Fruit fly (Drosophila melanogaster) whole organism, embryonic: Measurements from ENCODE around the gene Pdxk.

Experiments
- Antp ChIP-seq: fragments of 200-800 bp; sonication (Bioruptor generic); optimal IDR thresholded peaks from 3 replicates; lab custom pipeline; 2016; ENCODE audit warnings: missing biosample characterization, missing genetic modification characterization
- Atf3 ChIP-seq: fragments of 200-800 bp; sonication (Bioruptor generic); optimal IDR thresholded peaks from 3 replicates; lab custom pipeline; 2016; ENCODE audit warnings: missing biosample characterization, missing genetic modification characterization
- Blimp-1 ChIP-seq: fragments of 200-800 bp; sonication (Bioruptor generic); optimal IDR thresholded peaks from 3 replicates; lab custom pipeline; 2018; ENCODE audit warnings: missing biosample characterization, missing genetic modification characterization, mild to moderate bottlenecking, moderate library complexity, missing genetic modification reagents
- CG10274 ChIP-seq: fragments of 200-800 bp; sonication (Bioruptor generic); optimal IDR thresholded peaks from 3 replicates; lab custom pipeline; 2017; ENCODE audit warnings: missing biosample characterization, mild to moderate bottlenecking, missing genetic modification characterization
- CG11398 ChIP-seq: fragments of 200-800 bp; sonication (Bioruptor generic); optimal IDR thresholded peaks from 2 replicates; lab custom pipeline; 2016; ENCODE audit warnings: missing biosample characterization, missing genetic modification characterization
- CG12104 ChIP-seq: fragments of 200-800 bp; sonication (Bioruptor generic); optimal IDR thresholded peaks from 3 replicates; lab custom pipeline; 2016; ENCODE audit warnings: missing biosample characterization, missing genetic modification characterization
- CG12942 ChIP-seq: fragments of 200-800 bp; sonication (Bioruptor generic); optimal IDR thresholded peaks from 3 replicates; lab custom pipeline; 2016; ENCODE audit warnings: missing biosample characterization, missing genetic modification characterization
- CG13624 ChIP-seq: fragments of 200-800 bp; sonication (Bioruptor generic); optimal IDR thresholded peaks from 2 replicates; lab custom pipeline; 2016; ENCODE audit warnings: missing biosample characterization, missing genetic modification characterization
- CG1529 ChIP-seq: fragments of 200-800 bp; sonication (Bioruptor generic); optimal IDR thresholded peaks from 3 replicates; lab custom pipeline; 2018; ENCODE audit warnings: missing biosample characterization, missing genetic modification characterization
- CG17568 ChIP-seq: fragments of 200-800 bp; sonication (Bioruptor generic); optimal IDR thresholded peaks from 2 replicates; lab custom pipeline; 2018; ENCODE audit warnings: missing biosample characterization, mild to moderate bottlenecking, missing genetic modification characterization, moderate library complexity
- CG18011 ChIP-seq: fragments of 200-800 bp; sonication (Bioruptor generic); optimal IDR thresholded peaks from 2 replicates; lab custom pipeline; 2017; ENCODE audit warnings: missing biosample characterization, missing genetic modification characterization, mild to moderate bottlenecking, moderate library complexity, missing genotype
- CG43689 ChIP-seq: fragments of 200-800 bp; sonication (Bioruptor generic); IDR thresholded peaks from 2 replicates; pipeline ENCODE4 v1.3.6; 2022; ENCODE audit warnings: missing biosample characterization, missing genetic modification characterization
- CG6175 ChIP-seq: fragments of 200-800 bp; sonication (Bioruptor generic); IDR thresholded peaks from 3 replicates; pipeline ENCODE4 v1.3.6; 2022; ENCODE audit warnings: missing biosample characterization, missing genetic modification characterization
- CG6683 ChIP-seq: fragments of 200-800 bp; sonication (Bioruptor generic); optimal IDR thresholded peaks from 2 replicates; lab custom pipeline; 2017; ENCODE audit warnings: missing biosample characterization, mild to moderate bottlenecking, missing genetic modification characterization, missing genetic modification reagents
- CG8089 ChIP-seq: fragments of 200-800 bp; sonication (Bioruptor generic); optimal IDR thresholded peaks from 3 replicates; lab custom pipeline; 2016; ENCODE audit warnings: missing biosample characterization, missing genetic modification characterization
- CG8359 ChIP-seq: fragments of 200-800 bp; sonication (Bioruptor generic); optimal IDR thresholded peaks from 2 replicates; lab custom pipeline; 2017; ENCODE audit warnings: missing biosample characterization, mild to moderate bottlenecking, missing genetic modification characterization, borderline replicate concordance
- CG8944 ChIP-seq: fragments of 200-800 bp; sonication (Bioruptor generic); optimal IDR thresholded peaks from 3 replicates; lab custom pipeline; 2016; ENCODE audit warnings: missing biosample characterization, missing genetic modification characterization
- CG9437 ChIP-seq: fragments of 200-800 bp; sonication (Bioruptor generic); optimal IDR thresholded peaks from 2 replicates; lab custom pipeline; 2018; ENCODE audit warnings: missing biosample characterization, mild to moderate bottlenecking, missing genetic modification characterization
- Dbx ChIP-seq: fragments of 200-800 bp; sonication (Bioruptor generic); IDR thresholded peaks from 3 replicates; pipeline ENCODE4 v1.3.6; 2022; ENCODE audit warnings: missing biosample characterization, missing genetic modification characterization
- Elba2 ChIP-seq: fragments of 200-800 bp; sonication (Bioruptor generic); optimal IDR thresholded peaks from 3 replicates; lab custom pipeline; 2016; ENCODE audit warnings: missing biosample characterization, missing genetic modification characterization
- HLH54F ChIP-seq: fragments of 200-800 bp; sonication (Bioruptor generic); optimal IDR thresholded peaks from 3 replicates; lab custom pipeline; 2016; ENCODE audit warnings: missing biosample characterization, missing genetic modification characterization
- Hsf ChIP-seq: fragments of 200-800 bp; sonication (Bioruptor generic); optimal IDR thresholded peaks from 3 replicates; lab custom pipeline; 2016; ENCODE audit warnings: missing biosample characterization, missing genetic modification characterization
- Nf-YB ChIP-seq: fragments of 200-800 bp; sonication (Bioruptor generic); optimal IDR thresholded peaks from 3 replicates; lab custom pipeline; 2019; ENCODE audit warnings: missing biosample characterization, mild to moderate bottlenecking, missing genetic modification characterization, moderate library complexity
- Opbp ChIP-seq: fragments of 200-800 bp; sonication (Bioruptor generic); IDR thresholded peaks from 3 replicates; pipeline ENCODE4 v1.3.6; 2022; ENCODE audit warnings: missing biosample characterization, missing genetic modification characterization; ENCODE audit not compliant: partially characterized antibody
- Six4 ChIP-seq: fragments of 200-800 bp; sonication (Bioruptor generic); optimal IDR thresholded peaks from 2 replicates; lab custom pipeline; 2016; ENCODE audit warnings: missing biosample characterization, missing genetic modification characterization
- Xbp1 ChIP-seq: fragments of 200-800 bp; sonication (Bioruptor generic); optimal IDR thresholded peaks from 3 replicates; lab custom pipeline; 2016; ENCODE audit warnings: missing biosample characterization, mild to moderate bottlenecking, missing genetic modification characterization
- chif ChIP-seq, 2 experiments: fragments of 200-800 bp; sonication (Bioruptor generic); optimal IDR thresholded peaks; 3 replicates each; lab custom pipeline; 2016; ENCODE audit warnings: missing biosample characterization in 2 of 2, missing genetic modification characterization in 2 of 2
- corto ChIP-seq: fragments of 200-800 bp; sonication (Bioruptor generic); optimal IDR thresholded peaks from 2 replicates; lab custom pipeline; 2016; ENCODE audit warnings: missing biosample characterization, mild to moderate bottlenecking, missing genetic modification characterization, moderate library complexity
- dmrt11E ChIP-seq: fragments of 200-800 bp; sonication (Bioruptor generic); optimal IDR thresholded peaks from 3 replicates; lab custom pipeline; 2018; ENCODE audit warnings: missing biosample characterization, mild to moderate bottlenecking, missing genetic modification characterization, moderate library complexity
- ftz-f1 ChIP-seq: fragments of 200-800 bp; sonication (Bioruptor generic); optimal IDR thresholded peaks from 2 replicates; lab custom pipeline; 2016; ENCODE audit warnings: missing biosample characterization, missing genetic modification characterization
- fu2 ChIP-seq: fragments of 200-800 bp; sonication (Bioruptor generic); optimal IDR thresholded peaks from 2 replicates; lab custom pipeline; 2016; ENCODE audit warnings: missing biosample characterization, missing genetic modification characterization
- gem ChIP-seq: fragments of 200-800 bp; sonication (Bioruptor generic); optimal IDR thresholded peaks from 2 replicates; lab custom pipeline; 2019; ENCODE audit warnings: missing biosample characterization, mild to moderate bottlenecking, missing genetic modification characterization, moderate library complexity
- kah ChIP-seq: fragments of 200-800 bp; sonication (Bioruptor generic); optimal IDR thresholded peaks from 2 replicates; lab custom pipeline; 2018; ENCODE audit warnings: missing biosample characterization, mild to moderate bottlenecking, missing genetic modification characterization
- lab ChIP-seq: fragments of 200-800 bp; sonication (Bioruptor generic); optimal IDR thresholded peaks from 3 replicates; lab custom pipeline; 2017; ENCODE audit warnings: missing biosample characterization, missing genetic modification characterization, mild to moderate bottlenecking, moderate library complexity, missing genetic modification reagents
- mirr ChIP-seq: fragments of 200-800 bp; sonication (Bioruptor generic); optimal IDR thresholded peaks from 3 replicates; lab custom pipeline; 2018; ENCODE audit warnings: missing biosample characterization, mild to moderate bottlenecking, missing genetic modification characterization
- mld ChIP-seq: fragments of 200-800 bp; sonication (Bioruptor generic); IDR thresholded peaks from 3 replicates; pipeline ENCODE4 v1.3.6; 2022; ENCODE audit warnings: missing biosample characterization, missing genetic modification characterization; ENCODE audit not compliant: partially characterized antibody
- nau ChIP-seq: fragments of 200-800 bp; sonication (Bioruptor generic); optimal IDR thresholded peaks from 3 replicates; lab custom pipeline; 2017; ENCODE audit warnings: missing biosample characterization, mild to moderate bottlenecking, missing genetic modification characterization, missing genetic modification reagents
- nerfin-2 ChIP-seq: fragments of 200-800 bp; sonication (Bioruptor generic); IDR thresholded peaks from 2 replicates; pipeline ENCODE4 v1.3.6; 2022; ENCODE audit warnings: missing biosample characterization, missing genetic modification characterization; ENCODE audit not compliant: partially characterized antibody
- pb ChIP-seq: fragments of 200-800 bp; sonication (Bioruptor generic); optimal IDR thresholded peaks from 3 replicates; lab custom pipeline; 2016; ENCODE audit warnings: missing biosample characterization, missing genetic modification characterization
- pnt ChIP-seq: fragments of 200-800 bp; sonication (Bioruptor generic); optimal IDR thresholded peaks from 3 replicates; lab custom pipeline; 2016; ENCODE audit warnings: missing biosample characterization, missing genetic modification characterization
- psq ChIP-seq: fragments of 200-800 bp; sonication (Bioruptor generic); optimal IDR thresholded peaks from 2 replicates; lab custom pipeline; 2017; ENCODE audit warnings: missing biosample characterization, missing genetic modification characterization
- sc ChIP-seq, 3 experiments: fragments of >200 bp in 2 of 3; fragments of 200-800 bp in 1 of 3; sonication (Bioruptor generic) in 1 of 3; optimal IDR thresholded peaks; 2 replicates in 2 of 3; 3 replicates in 1 of 3; lab custom pipeline; 2017; ENCODE audit warnings: mild to moderate bottlenecking in 1 of 3, missing biosample characterization in 1 of 3, missing genetic modification characterization in 1 of 3, missing genetic modification reagents in 1 of 3
- sisA ChIP-seq: fragments of 200-800 bp; sonication (Bioruptor generic); IDR thresholded peaks from 2 replicates; pipeline ENCODE4 v1.3.6; 2022; ENCODE audit warnings: missing biosample characterization, missing genetic modification characterization
- ssp ChIP-seq: fragments of 200-800 bp; sonication (Bioruptor generic); IDR thresholded peaks from 2 replicates; pipeline ENCODE4 v1.3.6; 2022; ENCODE audit warnings: missing biosample characterization, missing genetic modification characterization
- sug ChIP-seq: fragments of 200-800 bp; optimal IDR thresholded peaks from 2 replicates; lab custom pipeline; 2019; ENCODE audit warnings: missing biosample characterization, mild to moderate bottlenecking, missing genetic modification characterization, moderate library complexity
- tx ChIP-seq: fragments of 200-800 bp; sonication (Bioruptor generic); optimal IDR thresholded peaks from 2 replicates; lab custom pipeline; 2016; ENCODE audit warnings: missing biosample characterization, missing genetic modification characterization
- usp ChIP-seq: fragments of >200 bp; optimal IDR thresholded peaks from 2 replicates; lab custom pipeline; 2017; ENCODE audit warnings: missing biosample characterization, missing genetic modification characterization
- wek ChIP-seq: fragments of 200-800 bp; sonication (Bioruptor generic); optimal IDR thresholded peaks from 3 replicates; lab custom pipeline; 2018; ENCODE audit warnings: missing biosample characterization, mild to moderate bottlenecking, missing genetic modification characterization, moderate library complexity
- yki ChIP-seq: fragments of >200 bp; optimal IDR thresholded peaks from 3 replicates; lab custom pipeline; 2018
- zfh2 ChIP-seq: fragments of 200-800 bp; sonication (Bioruptor generic); optimal IDR thresholded peaks from 2 replicates; lab custom pipeline; 2016; ENCODE audit warnings: missing biosample characterization, missing genetic modification characterization

Gene Pdxk

dm6 chr3L:9333745-9334382 lies 26.3 kb upstream of the Pdxk start, which contains the start of gene PGRP-LA (continued):
- TF ChIP-seq fu2 (GFP tag; lab: Kevin White, UChicago) = no peak
- TF ChIP-seq Atf3 (GFP tag; lab: Kevin White, UChicago) = no peak
- TF ChIP-seq CG18011 (GFP tag; lab: Kevin White, UChicago) = no peak
- no peak for TF ChIP-seq CG13624 (GFP tag; lab: Kevin White, UChicago)
- TF ChIP-seq CG17568 (GFP tag; lab: Kevin White, UChicago) = no peak
- TF ChIP-seq zfh2 = no peak
- no peak for TF ChIP-seq chif (GFP tag; optimal IDR thresholded peaks at IDR 0.05; lab: Kevin White, UChicago)
- TF ChIP-seq mirr = peak; percentile 11
- no peak for TF ChIP-seq CG8089 (GFP tag; lab: Kevin White, UChicago)
- TF ChIP-seq ftz-f1 = no peak
- no peak; the same call in 2 of the 3 replicates for TF ChIP-seq Dbx
- TF ChIP-seq yki = no peak
- TF ChIP-seq pb = no peak
- TF ChIP-seq Opbp (GFP tag; lab: Robert Waterston, UW) = no peak
- no peak for TF ChIP-seq ssp (GFP tag; lab: Robert Waterston, UW)
- peak; percentile 41 for TF ChIP-seq gem
- peak; percentile 46 for TF ChIP-seq lab (GFP tag; lab: Kevin White, UChicago)
- no peak for TF ChIP-seq psq
- TF ChIP-seq CG6175 (GFP tag; lab: Robert Waterston, UW) = no peak
- no peak for TF ChIP-seq Blimp-1
- no peak for TF ChIP-seq pnt
- peak; percentile 11; the same call in 1 of the 2 replicates for TF ChIP-seq sisA
- no peak for TF ChIP-seq usp (GFP tag; lab: Kevin White, UChicago)
- TF ChIP-seq tx (GFP tag; lab: Kevin White, UChicago) = no peak
- TF ChIP-seq HLH54F (GFP tag; lab: Kevin White, UChicago) = no peak
- no peak for TF ChIP-seq kah
- no peak for TF ChIP-seq CG10274 (GFP tag; lab: Kevin White, UChicago)
- TF ChIP-seq sc (optimal IDR thresholded peaks at IDR 0.05; lab: Kevin White, UChicago) = no peak
- no peak for TF ChIP-seq sc (GFP tag; optimal IDR thresholded peaks at IDR 0.05; lab: Kevin White, UChicago)
- TF ChIP-seq wek (GFP tag; lab: Kevin White, UChicago) = no peak
- peak; percentile 40 for TF ChIP-seq CG1529 (GFP tag; lab: Kevin White, UChicago)
- no peak for TF ChIP-seq CG43689 (GFP tag; lab: Robert Waterston, UW)
- no peak for TF ChIP-seq CG6683 (GFP tag; lab: Kevin White, UChicago)
- peak; percentile 1 for TF ChIP-seq Six4
- no peak for TF ChIP-seq sug
- TF ChIP-seq Xbp1 = peak; percentile 55
- no peak for TF ChIP-seq dmrt11E (tag; lab: Kevin White, UChicago)
- no peak for TF ChIP-seq mld (GFP tag; lab: Robert Waterston, UW)
- no peak for TF ChIP-seq CG8359 (GFP tag; lab: Kevin White, UChicago)
- no peak for TF ChIP-seq CG8944 (GFP tag; lab: Kevin White, UChicago)
- TF ChIP-seq Antp (GFP tag; lab: Kevin White, UChicago) = no peak
- no peak for TF ChIP-seq CG12104
- TF ChIP-seq CG12942 (GFP tag; lab: Kevin White, UChicago) = no peak
- TF ChIP-seq CG11398 = no peak
- no peak for TF ChIP-seq Elba2 (GFP tag; lab: Kevin White, UChicago)
- TF ChIP-seq Hsf (GFP tag; lab: Kevin White, UChicago) = peak; percentile 30
- TF ChIP-seq nerfin-2 (GFP tag; lab: Robert Waterston, UW) = no peak
- peak; percentile 30 for TF ChIP-seq CG9437 (GFP tag; lab: Kevin White, UChicago)
- TF ChIP-seq corto = no peak
- TF ChIP-seq Nf-YB (GFP tag; lab: Kevin White, UChicago) = no peak
- TF ChIP-seq nau (GFP tag; lab: Kevin White, UChicago) = no peak
